Worm (Caenorhabditis elegans) whole organism, midembryonic: Measurements from ENCODE around the gene gcy-8.

Experiments
- cog-1 ChIP-seq: sonication (generic microtip); optimal IDR thresholded peaks from 2 replicates; lab custom pipeline; 2016; ENCODE audit warnings: missing genetic modification characterization, missing compliant biosample characterization
- flt-1 ChIP-seq: fragments of 200-800 bp; sonication (Bioruptor generic); IDR thresholded peaks from 2 replicates; pipeline ENCODE4 v1.3.6; 2022; ENCODE audit warnings: missing genetic modification characterization, missing compliant biosample characterization
- tab-1 ChIP-seq: fragments of 200-800 bp; sonication (Bioruptor generic); IDR thresholded peaks from 2 replicates; pipeline ENCODE4 v1.3.6; 2022; ENCODE audit warnings: missing genetic modification characterization, missing compliant biosample characterization

DNA sequence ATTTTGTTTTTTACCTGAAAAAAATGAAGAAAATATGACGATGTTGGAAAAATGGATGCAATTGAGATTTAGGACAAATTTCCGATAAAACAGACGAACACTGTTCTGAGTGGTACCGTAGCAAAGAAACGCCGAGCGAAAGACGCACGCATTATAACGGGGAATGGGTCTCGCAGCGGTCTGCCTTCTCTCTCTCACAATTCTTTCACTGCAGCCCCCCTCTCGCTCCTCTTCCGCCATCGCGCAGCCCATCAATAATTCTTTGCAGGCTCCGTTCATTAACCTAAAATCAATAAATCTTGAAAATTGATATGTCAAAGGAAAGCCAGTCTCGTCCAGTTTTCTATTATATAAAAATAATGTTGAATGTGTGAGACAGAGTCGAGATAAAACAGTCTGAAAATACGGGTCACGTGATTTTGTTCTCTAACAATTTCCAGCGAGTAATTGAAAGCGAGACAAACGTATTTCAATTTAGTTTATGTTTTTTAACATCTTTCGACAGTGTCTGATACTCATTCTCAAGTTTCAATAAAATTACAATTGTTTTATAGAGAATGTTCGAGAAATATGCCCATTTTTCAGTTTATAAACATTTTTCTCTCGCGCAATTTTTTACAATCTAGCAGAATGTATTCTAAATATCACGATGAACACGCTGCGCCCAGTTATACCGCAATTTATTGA, 18.4 kb upstream of the gcy-8 start:
- TF ChIP-seq flt-1 (GFP tag; lab: Robert Waterston, UW) = peak; percentile 47; the same call in 1 of the 2 replicates
- TF ChIP-seq cog-1 (tag; lab: Kevin White, UChicago) = no peak
- no peak for TF ChIP-seq tab-1 (GFP tag; lab: Robert Waterston, UW)
